Worm (Caenorhabditis elegans) whole organism, L1 larva: ENCODE results near the gene luc-7L3.

Source experiments
- C04F5.9 ChIP-seq: sonication (generic microtip); optimal IDR thresholded peaks from 2 replicates; lab custom pipeline; 2016; ENCODE audit warnings: missing genetic modification characterization, missing compliant biosample characterization
- C16A3.4 ChIP-seq: fragments of 150-350 bp; optimal IDR thresholded peaks from 2 replicates; lab custom pipeline; 2014; ENCODE audit warnings: missing biosample characterization, missing genetic modification characterization
- C34B4.2 ChIP-seq: sonication (generic microtip); optimal IDR thresholded peaks from 2 replicates; lab custom pipeline; 2017; ENCODE audit warnings: mild to moderate bottlenecking, missing genetic modification characterization, missing compliant biosample characterization
- F16B12.6 ChIP-seq: fragments of 150-350 bp; optimal IDR thresholded peaks from 2 replicates; lab custom pipeline; 2014; ENCODE audit warnings: missing biosample characterization, missing genetic modification characterization
- ceh-8 ChIP-seq: fragments of 200-800 bp; sonication (Bioruptor generic); optimal IDR thresholded peaks from 2 replicates; lab custom pipeline; 2018; ENCODE audit warnings: mild to moderate bottlenecking, missing genetic modification characterization, moderate library complexity, missing compliant biosample characterization
- ceh-82 ChIP-seq, 3 experiments: fragments of 150-350 bp in 1 of 3; sonication (generic microtip) in 2 of 3; optimal IDR thresholded peaks; 2 replicates each; lab custom pipeline; 2014 to 2017; ENCODE audit warnings: missing biosample characterization in 3 of 3, missing genetic modification characterization in 3 of 3
- ceh-88 ChIP-seq: fragments of 200-800 bp; sonication (Bioruptor generic); IDR thresholded peaks from 2 replicates; pipeline ENCODE4 v1.3.6; 2022; ENCODE audit warnings: missing genetic modification characterization, missing compliant biosample characterization
- ceh-90 ChIP-seq: sonication (generic microtip); optimal IDR thresholded peaks from 2 replicates; lab custom pipeline; 2016; ENCODE audit warnings: missing genetic modification characterization, missing compliant biosample characterization
- elt-2 ChIP-seq: sonication (generic microtip); optimal IDR thresholded peaks from 2 replicates; lab custom pipeline; 2016; ENCODE audit warnings: missing genetic modification characterization, mild to moderate bottlenecking, inconsistent platforms, missing compliant biosample characterization, missing genetic modification reagents
- elt-3 ChIP-seq, 6 experiments: fragments of 150-350 bp in 1 of 6; sonication (generic microtip); optimal IDR thresholded peaks; 2 replicates each; lab custom pipeline; 2017 to 2018; ENCODE audit warnings: missing biosample characterization in 6 of 6, missing genetic modification characterization in 6 of 6, inconsistent platforms in 1 of 6
- ets-5 ChIP-seq: fragments of 200-800 bp; sonication (Bioruptor generic); IDR thresholded peaks from 2 replicates; pipeline ENCODE4 v1.3.6; 2022; ENCODE audit warnings: missing genetic modification characterization, missing compliant biosample characterization
- fkh-8 ChIP-seq: sonication (generic microtip); optimal IDR thresholded peaks from 2 replicates; lab custom pipeline; 2016; ENCODE audit warnings: mild to moderate bottlenecking, missing genetic modification characterization, missing compliant biosample characterization
- fos-1 ChIP-seq: fragments of 150-350 bp; optimal IDR thresholded peaks from 2 replicates; lab custom pipeline; 2014; ENCODE audit warnings: missing biosample characterization, missing genetic modification characterization
- grh-1 ChIP-seq: fragments of 200-800 bp; sonication (Bioruptor generic); IDR thresholded peaks from 2 replicates; pipeline ENCODE4 v1.3.6; 2022; ENCODE audit warnings: missing genetic modification reagents, missing genetic modification characterization, missing compliant biosample characterization
- hlh-17 ChIP-seq: fragments of 200-800 bp; sonication (Bioruptor generic); optimal IDR thresholded peaks from 2 replicates; lab custom pipeline; 2018; ENCODE audit warnings: missing genetic modification characterization, mild to moderate bottlenecking, missing compliant biosample characterization, moderate library complexity, borderline replicate concordance
- hlh-4 ChIP-seq: sonication (generic microtip); optimal IDR thresholded peaks from 2 replicates; lab custom pipeline; 2016; ENCODE audit warnings: mild to moderate bottlenecking, missing genetic modification characterization, missing compliant biosample characterization
- irx-1 ChIP-seq: sonication (generic microtip); optimal IDR thresholded peaks from 2 replicates; lab custom pipeline; 2016; ENCODE audit warnings: missing genetic modification characterization, missing compliant biosample characterization
- isw-1 ChIP-seq: fragments of 200-800 bp; sonication (Bioruptor generic); IDR thresholded peaks from 2 replicates; pipeline ENCODE4 v1.3.6; 2022; ENCODE audit warnings: missing genetic modification characterization, missing compliant biosample characterization
- lin-13 ChIP-seq: fragments of 150-350 bp; optimal IDR thresholded peaks from 2 replicates; lab custom pipeline; 2014; ENCODE audit warnings: missing biosample characterization, missing genetic modification reagents, missing genetic modification characterization
- lin-14 ChIP-seq: fragments of 200-800 bp; sonication (Bioruptor generic); optimal IDR thresholded peaks from 2 replicates; lab custom pipeline; 2018; ENCODE audit warnings: mild to moderate bottlenecking, missing genetic modification characterization, moderate library complexity, missing compliant biosample characterization
- mab-9 ChIP-seq: fragments of 200-800 bp; sonication (Bioruptor generic); IDR thresholded peaks from 2 replicates; pipeline ENCODE4 v1.3.6; 2022; ENCODE audit warnings: missing genetic modification reagents, missing genetic modification characterization, missing compliant biosample characterization
- mdl-1 ChIP-seq, 2 experiments: fragments of 150-350 bp; optimal IDR thresholded peaks; 2 replicates each; lab custom pipeline; 2014 to 2017; ENCODE audit warnings: missing biosample characterization in 2 of 2, missing genetic modification characterization in 2 of 2, inconsistent platforms in 1 of 2
- mef-2 ChIP-seq: fragments of 150-350 bp; optimal IDR thresholded peaks from 2 replicates; lab custom pipeline; 2014; ENCODE audit warnings: missing biosample characterization, missing genetic modification characterization
- mep-1 ChIP-seq: fragments of 150-350 bp; optimal IDR thresholded peaks from 2 replicates; lab custom pipeline; 2014; ENCODE audit warnings: missing biosample characterization, missing genetic modification characterization
- nhr-19 ChIP-seq: fragments of 200-800 bp; sonication (Bioruptor generic); conservative IDR thresholded peaks from 2 replicates; pipeline ENCODE4 v1.3.6; 2022; ENCODE audit warnings: missing genetic modification characterization, missing compliant biosample characterization
- nhr-20 ChIP-seq: sonication (generic microtip); optimal IDR thresholded peaks from 2 replicates; lab custom pipeline; 2016; ENCODE audit warnings: mild to moderate bottlenecking, missing genetic modification characterization, missing compliant biosample characterization
- nhr-237 ChIP-seq: fragments of 150-350 bp; optimal IDR thresholded peaks from 2 replicates; lab custom pipeline; 2014; ENCODE audit warnings: missing biosample characterization, missing genetic modification characterization
- nhr-28 ChIP-seq: fragments of 150-350 bp; optimal IDR thresholded peaks from 2 replicates; lab custom pipeline; 2014; ENCODE audit warnings: missing biosample characterization, missing genetic modification characterization
- nhr-76 ChIP-seq: sonication (generic microtip); optimal IDR thresholded peaks from 2 replicates; lab custom pipeline; 2017; ENCODE audit warnings: missing biosample characterization, missing genetic modification characterization
- nhr-84 ChIP-seq: sonication (generic microtip); optimal IDR thresholded peaks from 2 replicates; lab custom pipeline; 2017; ENCODE audit warnings: missing biosample characterization, missing genetic modification characterization
- nhr-90 ChIP-seq: sonication (generic microtip); optimal IDR thresholded peaks from 2 replicates; lab custom pipeline; 2016; ENCODE audit warnings: mild to moderate bottlenecking, missing genetic modification characterization, missing compliant biosample characterization; ENCODE audit not compliant: poor library complexity
- pag-3 ChIP-seq: sonication (generic microtip); optimal IDR thresholded peaks from 2 replicates; lab custom pipeline; 2017; ENCODE audit warnings: missing genetic modification characterization, mild to moderate bottlenecking, missing compliant biosample characterization, antibody characterized with exemption, borderline replicate concordance; ENCODE audit not compliant: insufficient read depth
- pqm-1 ChIP-seq: sonication (generic microtip); optimal IDR thresholded peaks from 3 replicates; lab custom pipeline; 2017; ENCODE audit warnings: missing biosample characterization, missing genetic modification characterization
- rnt-1 ChIP-seq: sonication (generic microtip); optimal IDR thresholded peaks from 2 replicates; lab custom pipeline; 2016; ENCODE audit warnings: mild to moderate bottlenecking, missing genetic modification characterization, moderate library complexity, missing compliant biosample characterization
- snpc-4 ChIP-seq: fragments of 150-350 bp; optimal IDR thresholded peaks from 2 replicates; lab custom pipeline; 2014; ENCODE audit warnings: missing biosample characterization, missing genetic modification characterization
- snu-23 ChIP-seq: sonication (generic microtip); optimal IDR thresholded peaks from 2 replicates; lab custom pipeline; 2016; ENCODE audit warnings: missing genetic modification characterization, missing compliant biosample characterization
- sptf-1 ChIP-seq: fragments of 150-350 bp; optimal IDR thresholded peaks from 2 replicates; lab custom pipeline; 2014; ENCODE audit warnings: missing biosample characterization, missing genetic modification characterization
- swsn-7 ChIP-seq: sonication (generic microtip); optimal IDR thresholded peaks from 2 replicates; lab custom pipeline; 2016; ENCODE audit warnings: missing genetic modification characterization, missing compliant biosample characterization
- unc-30 ChIP-seq: sonication (generic microtip); optimal IDR thresholded peaks from 2 replicates; lab custom pipeline; 2017; ENCODE audit warnings: missing biosample characterization, missing genetic modification characterization
- vab-15 ChIP-seq: sonication (generic microtip); optimal IDR thresholded peaks from 2 replicates; lab custom pipeline; 2017; ENCODE audit warnings: missing genotype, mild to moderate bottlenecking, missing genetic modification characterization, missing compliant biosample characterization
- ztf-4 ChIP-seq: fragments of 150-350 bp; optimal IDR thresholded peaks from 2 replicates; lab custom pipeline; 2014; ENCODE audit warnings: missing biosample characterization, missing genetic modification characterization

Gene luc-7L3

ce11 chrII:66322-66721 is 31.5 kb downstream of the luc-7L3 start (continued):
- TF ChIP-seq rnt-1 (tag; lab: Kevin White, UChicago) = no peak
- TF ChIP-seq nhr-76 (tag; lab: Kevin White, UChicago) = no peak
- no peak for TF ChIP-seq mef-2 (tag; lab: Kevin White, UChicago)
- no peak for TF ChIP-seq ets-5
- no peak for TF ChIP-seq vab-15 (tag; lab: Kevin White, UChicago)
- no peak for TF ChIP-seq nhr-19 (GFP tag; lab: Robert Waterston, UW)
- no peak for TF ChIP-seq nhr-84
- TF ChIP-seq pqm-1 (tag; lab: Kevin White, UChicago) = no peak
- TF ChIP-seq snu-23 (GFP tag; lab: Kevin White, UChicago) = peak; percentile 71
- TF ChIP-seq mdl-1 (tag; optimal IDR thresholded peaks at IDR 0.05; lab: Kevin White, UChicago) = peak in 1 of 2 experiments; percentile 55
- no peak for TF ChIP-seq mab-9 (GFP tag; lab: Robert Waterston, UW)
- peak; percentile 49 for TF ChIP-seq pag-3 (tag; lab: Kevin White, UChicago)
- TF ChIP-seq ztf-4 (tag; lab: Kevin White, UChicago) = peak; percentile 21
- TF ChIP-seq mep-1 (tag; lab: Kevin White, UChicago) = peak; percentile 79
- TF ChIP-seq nhr-28 = no peak
- peak; percentile 33 for TF ChIP-seq swsn-7 (tag; lab: Kevin White, UChicago)
- TF ChIP-seq nhr-237 (tag; lab: Kevin White, UChicago) = no peak
- TF ChIP-seq hlh-4 (tag; lab: Kevin White, UChicago) = no peak
- peak; percentile 33; the same call in 1 of the 2 replicates for TF ChIP-seq grh-1
- TF ChIP-seq unc-30 (tag; lab: Kevin White, UChicago) = no peak
- no peak for TF ChIP-seq irx-1 (tag; lab: Kevin White, UChicago)
- peak; percentile 80 for TF ChIP-seq lin-14 (GFP tag; lab: Kevin White, UChicago)
- peak; percentile 68 for TF ChIP-seq nhr-90 (tag; lab: Kevin White, UChicago)
- peak; percentile 30 for TF ChIP-seq ceh-8 (GFP tag; lab: Kevin White, UChicago)
- TF ChIP-seq F16B12.6 (tag; lab: Kevin White, UChicago) = no peak
- TF ChIP-seq ceh-82 (tag; optimal IDR thresholded peaks at IDR 0.05; lab: Kevin White, UChicago) = peak in 1 of 3 experiments; percentile 9
- peak; percentile 21 for TF ChIP-seq C16A3.4 (tag; lab: Kevin White, UChicago)
- TF ChIP-seq ceh-88 (GFP tag; lab: Robert Waterston, UW) = no peak
- TF ChIP-seq elt-3 (tag; optimal IDR thresholded peaks at IDR 0.05; lab: Kevin White, UChicago) = peak in 3 of 6 experiments; percentile 41 to 63 (median 47)
- TF ChIP-seq nhr-20 (tag; lab: Kevin White, UChicago) = peak; percentile 60
- TF ChIP-seq C34B4.2 (tag; lab: Kevin White, UChicago) = no peak
- no peak for TF ChIP-seq snpc-4
- TF ChIP-seq ceh-90 (tag; lab: Kevin White, UChicago) = no peak
- TF ChIP-seq C04F5.9 (tag; lab: Kevin White, UChicago) = no peak
- TF ChIP-seq sptf-1 (tag; lab: Kevin White, UChicago) = no peak
- no peak for TF ChIP-seq hlh-17 (GFP tag; lab: Kevin White, UChicago)
- TF ChIP-seq isw-1 (GFP tag; lab: Robert Waterston, UW) = no peak
- TF ChIP-seq lin-13 (GFP tag; lab: Kevin White, UChicago) = no peak

ce11 chrII:65484-65883 is 32.3 kb downstream of the luc-7L3 start:
- TF ChIP-seq pqm-1 (tag; lab: Kevin White, UChicago) (peak; percentile 54), fkh-8 (tag; lab: Kevin White, UChicago) (no peak), elt-2 (tag; lab: Kevin White, UChicago) (peak; percentile 7)

ce11 chrII:61013-61412 is 36.8 kb downstream of the luc-7L3 start, which contains the start of gene C23H3.2:
C23H3.2 (plus strand) TSS chrII:61313.
- no peak for TF ChIP-seq hlh-4 (tag; lab: Kevin White, UChicago)
- no peak for TF ChIP-seq fos-1 (tag; lab: Kevin White, UChicago)
- TF ChIP-seq lin-14 (GFP tag; lab: Kevin White, UChicago) = no peak
- TF ChIP-seq C34B4.2 (tag; lab: Kevin White, UChicago) = no peak
- TF ChIP-seq rnt-1 (tag; lab: Kevin White, UChicago) = no peak
- TF ChIP-seq, all 84 proteins: peak for 0
